Fruit fly (Drosophila melanogaster) whole organism, embryonic: Measurements from ENCODE around the gene CG12347.

Source experiments
- CG10366 ChIP-seq: fragments of 200-800 bp; sonication (Bioruptor generic); IDR thresholded peaks from 2 replicates; pipeline ENCODE4 v1.3.6; 2022; ENCODE audit warnings: missing biosample characterization, missing genetic modification characterization
- CG4360 ChIP-seq: fragments of 200-800 bp; sonication (Bioruptor generic); IDR thresholded peaks from 2 replicates; pipeline ENCODE4 v1.3.6; 2022; ENCODE audit warnings: missing biosample characterization, missing genetic modification characterization
- Camta ChIP-seq: fragments of 200-800 bp; sonication (Bioruptor generic); optimal IDR thresholded peaks from 2 replicates; lab custom pipeline; 2016; ENCODE audit warnings: missing biosample characterization, missing genetic modification characterization
- bigmax ChIP-seq: fragments of 200-800 bp; sonication (Bioruptor generic); optimal IDR thresholded peaks from 2 replicates; lab custom pipeline; 2018; ENCODE audit warnings: missing biosample characterization, mild to moderate bottlenecking, missing genetic modification characterization
- br ChIP-seq: fragments of >200 bp; optimal IDR thresholded peaks from 2 replicates; lab custom pipeline; 2017
- sc ChIP-seq, 3 experiments: fragments of >200 bp in 2 of 3; fragments of 200-800 bp in 1 of 3; sonication (Bioruptor generic) in 1 of 3; optimal IDR thresholded peaks; 2 replicates in 2 of 3; 3 replicates in 1 of 3; lab custom pipeline; 2017; ENCODE audit warnings: mild to moderate bottlenecking in 1 of 3, missing biosample characterization in 1 of 3, missing genetic modification characterization in 1 of 3, missing genetic modification reagents in 1 of 3
- ssp ChIP-seq: fragments of 200-800 bp; sonication (Bioruptor generic); IDR thresholded peaks from 2 replicates; pipeline ENCODE4 v1.3.6; 2022; ENCODE audit warnings: missing biosample characterization, missing genetic modification characterization

dm6 chr3R:17951780-17952179 is 45.5 kb downstream of the CG12347 start:
- no peak for TF ChIP-seq bigmax (GFP tag; lab: Kevin White, UChicago)
- TF ChIP-seq ssp (GFP tag; lab: Robert Waterston, UW): no peak
- TF ChIP-seq Camta (GFP tag; lab: Kevin White, UChicago): no peak
- TF ChIP-seq sc (optimal IDR thresholded peaks at IDR 0.05; lab: Kevin White, UChicago): no peak
- no peak for TF ChIP-seq sc (GFP tag; optimal IDR thresholded peaks at IDR 0.05; lab: Kevin White, UChicago)
- no peak for TF ChIP-seq br (lab: Kevin White, UChicago)
- TF ChIP-seq CG10366 (GFP tag; lab: Robert Waterston, UW): no peak
- TF ChIP-seq CG4360 (GFP tag; lab: Robert Waterston, UW): no peak
